Worm (Caenorhabditis elegans): Measurements from ENCODE around the gene cyp-25A1.
A peak's percentile ranks its signal among the peaks of the same experiment; 100 is the strongest.
"Not testable (repeated sequence)": the region's sequence is repeated elsewhere in the genome, so short reads cannot be mapped to it uniquely, and the experiment has no call there.

Gene cyp-25A1

ce11 chrIII:3858003-3858402, 25.6 kb downstream of the cyp-25A1 start:
- TF ChIP-seq sma-9 (GFP tag; optimal IDR thresholded peaks at IDR 0.05): peak; percentile 58
- not testable (repeated sequence) for TF ChIP-seq sma-9 (tag; optimal IDR thresholded peaks at IDR 0.05)

- no peak for TF ChIP-seq mbf-1 (tag; optimal IDR thresholded peaks at IDR 0.05)
- TF ChIP-seq unc-55 (GFP tag; optimal IDR thresholded peaks at IDR 0.05): peak; percentile 98
- no peak for TF ChIP-seq nhr-23 (tag; optimal IDR thresholded peaks at IDR 0.05)
- TF ChIP-seq peb-1 (tag; optimal IDR thresholded peaks at IDR 0.05): no peak
- no peak for TF ChIP-seq aly-2 (tag; optimal IDR thresholded peaks at IDR 0.05)
- peak; percentile 53 for TF ChIP-seq egl-27 (tag; optimal IDR thresholded peaks at IDR 0.05)
- peak; percentile 71 for TF ChIP-seq sma-3 (GFP tag; optimal IDR thresholded peaks at IDR 0.05)
- TF ChIP-seq snpc-4 (tag; optimal IDR thresholded peaks at IDR 0.05): peak; percentile 68
- TF ChIP-seq nhr-237 (tag; optimal IDR thresholded peaks at IDR 0.05): no peak
- peak; percentile 86 for TF ChIP-seq zag-1 (tag; optimal IDR thresholded peaks at IDR 0.05)
- peak; percentile 74 for TF ChIP-seq sem-4 (tag; optimal IDR thresholded peaks at IDR 0.05)
- TF ChIP-seq ceh-82 (tag; optimal IDR thresholded peaks at IDR 0.05): peak; percentile 73
- peak; percentile 83 for TF ChIP-seq nhr-129 (tag; optimal IDR thresholded peaks at IDR 0.05)
- TF ChIP-seq ZK546.5 (tag; optimal IDR thresholded peaks at IDR 0.05): peak; percentile 52
- TF ChIP-seq R02D3.7 (tag; optimal IDR thresholded peaks at IDR 0.05): no peak
- no peak for TF ChIP-seq nhr-12 (tag; optimal IDR thresholded peaks at IDR 0.05)
- TF ChIP-seq elt-1 (tag; optimal IDR thresholded peaks at IDR 0.05): no peak
- no peak for TF ChIP-seq skn-1 (tag; optimal IDR thresholded peaks at IDR 0.05)
- TF ChIP-seq ztf-11 (tag; optimal IDR thresholded peaks at IDR 0.05): no peak
- TF ChIP-seq Y55F3AM.14 (GFP tag; optimal IDR thresholded peaks at IDR 0.05): peak; percentile 86
- TF ChIP-seq blmp-1 (tag; optimal IDR thresholded peaks at IDR 0.05; ENCODE audit: insufficient read depth): peak; percentile 66
- TF ChIP-seq C34F6.9 (tag; optimal IDR thresholded peaks at IDR 0.05): peak; percentile 89
- TF ChIP-seq nhr-25 (tag; optimal IDR thresholded peaks at IDR 0.05): peak; percentile 63
- peak; percentile 93 for TF ChIP-seq ama-1 (optimal IDR thresholded peaks at IDR 0.05)
- peak; percentile 85 for TF ChIP-seq mab-5 (tag; optimal IDR thresholded peaks at IDR 0.05)
- no peak for TF ChIP-seq nhr-11 (tag; optimal IDR thresholded peaks at IDR 0.05)
- no peak for TF ChIP-seq elt-3 (tag; optimal IDR thresholded peaks at IDR 0.05)
- peak; percentile 82 for TF ChIP-seq sma-9 (GFP tag; optimal IDR thresholded peaks at IDR 0.05)
- no peak for TF ChIP-seq sma-9 (tag; optimal IDR thresholded peaks at IDR 0.05)
- no peak for TF ChIP-seq unc-62 (GFP tag; optimal IDR thresholded peaks at IDR 0.05)
- peak; percentile 92 for TF ChIP-seq crh-2 (tag; optimal IDR thresholded peaks at IDR 0.05)
- TF ChIP-seq nhr-10 (tag; optimal IDR thresholded peaks at IDR 0.05): peak; percentile 32
- peak; percentile 69 for TF ChIP-seq ztf-4 (tag; optimal IDR thresholded peaks at IDR 0.05)
- no peak for TF ChIP-seq alr-1 (tag; optimal IDR thresholded peaks at IDR 0.05)
- TF ChIP-seq mdl-1 (tag; optimal IDR thresholded peaks at IDR 0.05): peak; percentile 37 to 62
- peak; percentile 40 for TF ChIP-seq unc-39 (tag; optimal IDR thresholded peaks at IDR 0.05)
- TF ChIP-seq dmd-4 (tag; optimal IDR thresholded peaks at IDR 0.05): no peak
- TF ChIP-seq lsy-2 (tag; optimal IDR thresholded peaks at IDR 0.05): peak; percentile 83 to 96
- TF ChIP-seq ztf-1 (GFP tag; conservative IDR thresholded peaks at IDR 0.05): no peak
- peak; percentile 92 for TF ChIP-seq lin-11 (tag; optimal IDR thresholded peaks at IDR 0.05)
- TF ChIP-seq ceh-16 (tag; optimal IDR thresholded peaks at IDR 0.05): peak; percentile 70
- no peak for TF ChIP-seq lin-39 (tag; optimal IDR thresholded peaks at IDR 0.05)
- TF ChIP-seq F13H6.1 (tag; optimal IDR thresholded peaks at IDR 0.05): peak; percentile 78
- peak; percentile 74 for TF ChIP-seq nhr-21 (tag; optimal IDR thresholded peaks at IDR 0.05)
- peak; percentile 50 for TF ChIP-seq nhr-6 (tag; optimal IDR thresholded peaks at IDR 0.05)
- TF ChIP-seq gmeb-1 (tag; optimal IDR thresholded peaks at IDR 0.05): peak; percentile 93
- TF ChIP-seq lin-13 (GFP tag; optimal IDR thresholded peaks at IDR 0.05): peak; percentile 95
- peak; percentile 82 for TF ChIP-seq fos-1 (tag; optimal IDR thresholded peaks at IDR 0.05)
- no peak for TF ChIP-seq nhr-77 (tag; optimal IDR thresholded peaks at IDR 0.05)
Measured at ce11 chrIII:3862918-3863385, 30.6 kb downstream of the cyp-25A1 start, which contains the start of gene brc-1. brc-1 (minus strand) TSS chrIII:3862968.
